Worm (Caenorhabditis elegans): ENCODE measurements around the gene F35G2.5.

DNA sequence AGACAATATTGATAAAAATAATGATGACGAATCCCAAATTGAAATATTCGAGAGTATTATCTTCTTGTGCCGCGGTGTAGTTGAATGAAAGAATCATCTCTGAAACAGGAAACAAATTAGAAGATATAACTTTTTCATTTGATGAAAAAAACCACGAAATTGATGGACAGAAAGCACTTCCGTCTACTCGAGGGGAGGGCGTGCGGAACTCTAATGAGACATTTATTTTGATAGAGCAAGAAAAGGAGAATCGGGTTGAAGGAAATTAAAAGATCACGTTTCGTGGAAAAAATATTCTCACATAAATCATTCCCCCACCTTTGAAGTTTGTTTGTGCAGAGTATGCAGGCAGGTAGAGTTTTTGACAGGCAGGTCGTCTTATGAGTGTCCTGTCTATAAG, 41.9 kb downstream of the F35G2.5 start, which contains the start of gene sre-14:
- TF ChIP-seq lin-54 (GFP tag; optimal IDR thresholded peaks at IDR 0.05): no peak
- no peak for TF ChIP-seq nhr-90 (tag; optimal IDR thresholded peaks at IDR 0.05)
- TF ChIP-seq ceh-58 (GFP tag; IDR thresholded peaks at IDR 0.05): no peak
- TF ChIP-seq attf-5 (GFP tag; optimal IDR thresholded peaks at IDR 0.05): no peak
- no peak for TF ChIP-seq gei-17 (GFP tag; optimal IDR thresholded peaks at IDR 0.05)
- no peak for TF ChIP-seq D2030.7 (GFP tag; IDR thresholded peaks at IDR 0.05)
- no peak for TF ChIP-seq F22D6.2 (tag; optimal IDR thresholded peaks at IDR 0.05)
- no peak for TF ChIP-seq ets-4 (GFP tag; optimal IDR thresholded peaks at IDR 0.05)
- no peak for TF ChIP-seq ceh-100 (GFP tag; IDR thresholded peaks at IDR 0.05)

Data from whole organism, young adult.